Worm (Caenorhabditis elegans): ENCODE results near the gene M176.10.

ce11 chrII:9438227-9438626 lies 12.3 kb upstream of the M176.10 start, which contains the start of gene chil-13:
- no peak for TF ChIP-seq ztf-11 (tag; optimal IDR thresholded peaks at IDR 0.05)
- no peak for TF ChIP-seq F49E8.2 (tag; optimal IDR thresholded peaks at IDR 0.05; ENCODE audit: borderline replicate concordance)
- no peak for TF ChIP-seq Y75B8A.6 (GFP tag; IDR thresholded peaks at IDR 0.05)

All from whole organism, L4 larva.